Worm (Caenorhabditis elegans): ENCODE results near the gene spig-4.

The spig-4 gene

DNA sequence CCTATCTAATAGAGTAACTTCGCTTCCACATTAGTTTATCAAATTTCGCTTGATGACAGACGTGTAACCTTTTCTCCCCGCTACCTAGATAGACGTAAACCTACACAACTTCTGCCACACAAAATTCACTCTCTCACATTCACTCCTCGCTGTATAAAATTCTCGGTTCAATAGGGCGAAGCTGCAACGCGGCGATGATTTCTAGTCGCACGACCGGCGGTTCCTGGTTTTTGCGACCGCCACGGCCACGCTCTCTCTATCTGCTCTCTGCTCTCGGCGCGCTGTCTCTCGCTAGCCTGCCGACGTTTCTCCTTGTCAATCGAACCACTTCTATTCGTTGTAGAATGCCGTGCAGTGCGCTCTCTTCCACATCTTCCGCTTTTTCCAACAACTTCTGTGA is 44.3 kb upstream of the spig-4 start (continued):
- peak; percentile 77 for TF ChIP-seq tbx-2 (tag; optimal IDR thresholded peaks at IDR 0.05)
- TF ChIP-seq isw-1 (GFP tag; IDR thresholded peaks at IDR 0.05): peak; percentile 60
- TF ChIP-seq nhr-77 (tag; optimal IDR thresholded peaks at IDR 0.05): peak; percentile 86
- no peak for TF ChIP-seq ceh-8 (GFP tag; optimal IDR thresholded peaks at IDR 0.05)
- peak; percentile 85 for TF ChIP-seq pax-3 (tag; optimal IDR thresholded peaks at IDR 0.05)
- TF ChIP-seq sox-4 (tag; optimal IDR thresholded peaks at IDR 0.05): peak; percentile 8
- no peak for TF ChIP-seq pag-3 (tag; optimal IDR thresholded peaks at IDR 0.05; ENCODE audit: borderline replicate concordance, insufficient read depth)
- no peak for TF ChIP-seq lin-39 (tag; optimal IDR thresholded peaks at IDR 0.05)
- no peak for TF ChIP-seq C04F5.9 (tag; optimal IDR thresholded peaks at IDR 0.05)
- peak; percentile 35 for TF ChIP-seq dsc-1 (tag; optimal IDR thresholded peaks at IDR 0.05)
- TF ChIP-seq hlh-4 (tag; optimal IDR thresholded peaks at IDR 0.05): no peak
- no peak for TF ChIP-seq unc-98 (GFP tag; IDR thresholded peaks at IDR 0.05)
- peak; percentile 56; the same call in 1 of the 2 replicates for TF ChIP-seq grh-1 (GFP tag; IDR thresholded peaks at IDR 0.05)
- no peak for TF ChIP-seq pqm-1 (tag; optimal IDR thresholded peaks at IDR 0.05)
- no peak for TF ChIP-seq unc-30 (tag; optimal IDR thresholded peaks at IDR 0.05)
- no peak for TF ChIP-seq zip-4 (GFP tag; optimal IDR thresholded peaks at IDR 0.05)
- TF ChIP-seq snu-23 (GFP tag; optimal IDR thresholded peaks at IDR 0.05): peak; percentile 91
- peak; percentile 82 to 87 for TF ChIP-seq efl-1 (optimal IDR thresholded peaks at IDR 0.05)
- peak; percentile 77 to 97 for TF ChIP-seq efl-1 (GFP tag; optimal IDR thresholded peaks at IDR 0.05 in 1 of 2)
- TF ChIP-seq Y116A8C.19 (tag; optimal IDR thresholded peaks at IDR 0.05; ENCODE audit: borderline replicate concordance): no peak
- no peak for TF ChIP-seq tlp-1 (tag; optimal IDR thresholded peaks at IDR 0.05)
- TF ChIP-seq zag-1 (tag; optimal IDR thresholded peaks at IDR 0.05): no peak
- TF ChIP-seq hpl-2 (GFP tag; optimal IDR thresholded peaks at IDR 0.05): peak; percentile 38
- TF ChIP-seq F16B12.6 (tag; optimal IDR thresholded peaks at IDR 0.05): peak; percentile 20
- no peak for TF ChIP-seq nhr-76 (tag; optimal IDR thresholded peaks at IDR 0.05)
- TF ChIP-seq ets-5 (GFP tag; IDR thresholded peaks at IDR 0.05): no peak
- TF ChIP-seq C16A3.4 (tag; optimal IDR thresholded peaks at IDR 0.05): peak; percentile 74
- peak; percentile 59 to 94 (median 59) for TF ChIP-seq ceh-82 (tag; optimal IDR thresholded peaks at IDR 0.05)
- TF ChIP-seq irx-1 (tag; optimal IDR thresholded peaks at IDR 0.05): peak; percentile 35
- TF ChIP-seq ces-1 (GFP tag; optimal IDR thresholded peaks at IDR 0.05): no peak
- TF ChIP-seq ceh-90 (tag; optimal IDR thresholded peaks at IDR 0.05): no peak
- TF ChIP-seq elt-2 (tag; optimal IDR thresholded peaks at IDR 0.05): peak; percentile 8

DNA sequence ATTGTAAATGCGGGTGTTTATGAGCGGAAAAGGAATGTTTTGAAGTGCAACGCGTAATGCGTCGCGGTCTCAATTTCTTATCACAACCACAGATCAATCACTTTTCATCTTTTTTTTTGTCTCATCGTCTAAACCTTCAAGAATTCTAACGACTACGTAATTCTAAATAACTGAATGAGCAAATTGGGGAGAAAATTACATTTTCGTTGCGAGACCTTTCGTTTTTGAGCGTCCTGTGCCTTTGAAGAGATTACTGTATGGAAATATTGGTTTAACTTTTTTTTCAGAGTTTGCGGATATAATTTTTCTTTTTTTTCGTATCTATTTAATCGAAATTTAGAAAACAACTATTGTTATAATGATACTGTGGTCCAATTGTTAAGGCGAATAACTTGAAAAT is 43.8 kb upstream of the spig-4 start:
- TF ChIP-seq efl-1 (optimal IDR thresholded peaks at IDR 0.05) (no peak), efl-1 (GFP tag; optimal IDR thresholded peaks at IDR 0.05 in 1 of 2) (no peak), blmp-1 (tag; optimal IDR thresholded peaks at IDR 0.05) (peak; percentile 44), lin-35 (GFP tag; optimal IDR thresholded peaks at IDR 0.05) (peak in 1 of 2 experiments; percentile 35), ceh-63 (GFP tag; optimal IDR thresholded peaks at IDR 0.05) (no peak), ceh-90 (tag; optimal IDR thresholded peaks at IDR 0.05) (no peak), pax-3 (tag; optimal IDR thresholded peaks at IDR 0.05) (no peak), nhr-84 (tag; optimal IDR thresholded peaks at IDR 0.05) (no peak), egl-27 (tag; optimal IDR thresholded peaks at IDR 0.05) (no peak), mdl-1 (tag; optimal IDR thresholded peaks at IDR 0.05) (no peak), nhr-28 (tag; optimal IDR thresholded peaks at IDR 0.05) (no peak), ztf-11 (tag; optimal IDR thresholded peaks at IDR 0.05) (no peak)

DNA sequence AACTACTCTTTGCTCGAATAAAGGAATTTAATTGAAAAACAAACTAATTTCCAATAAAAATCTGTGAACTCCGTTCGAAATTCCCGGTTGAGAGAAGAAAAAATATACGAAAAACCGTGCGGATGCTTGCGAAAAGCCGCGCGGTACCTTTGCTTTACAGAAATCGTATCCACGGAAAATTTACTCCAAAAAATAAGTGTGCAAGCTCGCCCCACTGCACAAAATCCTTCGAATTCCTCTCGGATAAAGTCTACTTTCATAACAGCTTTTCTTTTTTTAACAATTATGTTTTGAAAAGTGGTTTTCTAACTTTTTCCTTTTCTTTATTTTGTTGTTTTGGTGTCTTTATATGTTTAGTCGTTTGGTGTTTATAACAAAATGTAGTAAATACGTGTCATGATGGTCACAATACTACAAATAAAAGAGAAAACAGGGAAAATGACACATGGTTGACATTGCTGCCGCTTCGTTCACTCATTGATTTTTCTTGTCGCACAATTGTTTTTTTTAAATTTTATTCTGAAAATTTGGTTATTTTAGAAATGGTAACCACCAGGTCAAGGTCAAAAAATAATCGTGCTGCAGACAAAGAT is 40.7 kb upstream of the spig-4 start, which contains the start of gene cept-2:
TSS of gene cept-2 (plus strand) at position 533 of the 593 bp plus-strand sequence.
- TF ChIP-seq isw-1 (GFP tag; IDR thresholded peaks at IDR 0.05) (peak; percentile 92), mdl-1 (tag; optimal IDR thresholded peaks at IDR 0.05) (peak in 1 of 2 experiments; percentile 82), nhr-20 (tag; optimal IDR thresholded peaks at IDR 0.05) (peak; percentile 97), ets-5 (GFP tag; IDR thresholded peaks at IDR 0.05) (no peak), fkh-8 (tag; optimal IDR thresholded peaks at IDR 0.05) (peak; percentile 95), dsc-1 (tag; optimal IDR thresholded peaks at IDR 0.05) (peak; percentile 94), elt-3 (tag; optimal IDR thresholded peaks at IDR 0.05) (peak in 3 of 6 experiments; percentile 37 to 93 (median 76)), elt-2 (tag; optimal IDR thresholded peaks at IDR 0.05) (peak; percentile 46), sox-4 (tag; optimal IDR thresholded peaks at IDR 0.05) (peak; percentile 89), lir-3 (tag; optimal IDR thresholded peaks at IDR 0.05; ENCODE audit: poor library complexity) (peak; percentile 93), aly-2 (tag; optimal IDR thresholded peaks at IDR 0.05) (peak; percentile 78), pag-3 (tag; optimal IDR thresholded peaks at IDR 0.05; ENCODE audit: borderline replicate concordance, insufficient read depth) (peak; percentile 82), pqm-1 (tag; optimal IDR thresholded peaks at IDR 0.05) (no peak), nhr-12 (tag; optimal IDR thresholded peaks at IDR 0.05) (no peak), tlp-1 (tag; optimal IDR thresholded peaks at IDR 0.05) (no peak), sptf-1 (tag; optimal IDR thresholded peaks at IDR 0.05) (no peak), hlh-4 (tag; optimal IDR thresholded peaks at IDR 0.05) (no peak), dpl-1 (GFP tag; optimal IDR thresholded peaks at IDR 0.05) (peak; percentile 86 to 89 (median 87)), egl-13 (tag; optimal IDR thresholded peaks at IDR 0.05) (peak; percentile 91)

All from whole organism, L1 larva.